Fruit fly (Drosophila melanogaster): ENCODE results near the gene CG16762.

dm6 chr3L:2427151-2427550 is 48.3 kb downstream of the CG16762 start:
- TF ChIP-seq CG5204 (GFP tag; optimal IDR thresholded peaks at IDR 0.05) (no peak), CG12768 (GFP tag; optimal IDR thresholded peaks at IDR 0.05) (no peak), bab1 (GFP tag; optimal IDR thresholded peaks at IDR 0.05) (no peak), CG7101 (tag; optimal IDR thresholded peaks at IDR 0.05) (no peak), kay (GFP tag; ENCODE audit: borderline replicate concordance) (no peak), Crg-1 (GFP tag; optimal IDR thresholded peaks at IDR 0.05) (no peak)
